Worm (Caenorhabditis elegans) whole organism, midembryonic: ENCODE measurements around the gene scl-8.
A peak's percentile ranks its signal among the peaks of the same experiment; 100 is the strongest.

ENCODE experiments used
- T22C8.4 ChIP-seq: fragments of 200-800 bp; sonication (Bioruptor generic); IDR thresholded peaks from 2 replicates; pipeline ENCODE4 v1.3.6; 2022; ENCODE audit warnings: missing genetic modification characterization, missing compliant biosample characterization
- cog-1 ChIP-seq: sonication (generic microtip); optimal IDR thresholded peaks from 2 replicates; lab custom pipeline; 2016; ENCODE audit warnings: missing genetic modification characterization, missing compliant biosample characterization
- flt-1 ChIP-seq: fragments of 200-800 bp; sonication (Bioruptor generic); IDR thresholded peaks from 2 replicates; pipeline ENCODE4 v1.3.6; 2022; ENCODE audit warnings: missing genetic modification characterization, missing compliant biosample characterization
- klf-2 ChIP-seq: fragments of 200-800 bp; sonication (Bioruptor generic); conservative IDR thresholded peaks from 2 replicates; pipeline ENCODE4 v1.3.6; 2022; ENCODE audit warnings: missing genetic modification reagents, missing genetic modification characterization, missing compliant biosample characterization
- med-1 ChIP-seq: sonication (generic microtip); optimal IDR thresholded peaks from 2 replicates; lab custom pipeline; 2017; ENCODE audit warnings: missing genetic modification characterization, mild to moderate bottlenecking, missing compliant biosample characterization, antibody characterized with exemption, missing genetic modification reagents; ENCODE audit not compliant: insufficient read depth
- ref-1 ChIP-seq: fragments of 200-800 bp; sonication (Bioruptor generic); conservative IDR thresholded peaks from 2 replicates; pipeline ENCODE4 v1.3.6; 2022; ENCODE audit warnings: missing genetic modification reagents, missing genetic modification characterization, missing compliant biosample characterization
- tab-1 ChIP-seq: fragments of 200-800 bp; sonication (Bioruptor generic); IDR thresholded peaks from 2 replicates; pipeline ENCODE4 v1.3.6; 2022; ENCODE audit warnings: missing genetic modification characterization, missing compliant biosample characterization
- ztf-23 ChIP-seq: fragments of 200-800 bp; sonication (Bioruptor generic); IDR thresholded peaks from 2 replicates; pipeline ENCODE4 v1.3.6; 2022; ENCODE audit warnings: missing genetic modification reagents, missing genetic modification characterization, missing compliant biosample characterization
- ztf-29 ChIP-seq: fragments of 200-800 bp; sonication (Bioruptor generic); IDR thresholded peaks from 2 replicates; pipeline ENCODE4 v1.3.6; 2022; ENCODE audit warnings: missing genetic modification reagents, missing genetic modification characterization, missing compliant biosample characterization

Gene scl-8

ce11 chrIV:13033516-13033915 is 38.0 kb upstream of the scl-8 start:
- TF ChIP-seq ztf-23 (GFP tag; lab: Robert Waterston, UW), result no peak
- no peak for TF ChIP-seq cog-1
- TF ChIP-seq ztf-29 (GFP tag; lab: Robert Waterston, UW), result no peak
- TF ChIP-seq T22C8.4 (GFP tag; lab: Robert Waterston, UW), result no peak
- no peak for TF ChIP-seq med-1 (GFP tag; lab: Kevin White, UChicago)
- TF ChIP-seq tab-1 (GFP tag; lab: Robert Waterston, UW), result no peak
- TF ChIP-seq ref-1 (GFP tag; lab: Robert Waterston, UW), result no peak
- no peak for TF ChIP-seq flt-1 (GFP tag; lab: Robert Waterston, UW)
- TF ChIP-seq klf-2 (GFP tag; lab: Robert Waterston, UW), result no peak

ce11 chrIV:13035302-13035701 is 36.2 kb upstream of the scl-8 start:
- no peak for TF ChIP-seq ref-1 (GFP tag; lab: Robert Waterston, UW)
- no peak for TF ChIP-seq flt-1 (GFP tag; lab: Robert Waterston, UW)
- TF ChIP-seq T22C8.4 (GFP tag; lab: Robert Waterston, UW), result no peak
- TF ChIP-seq ztf-23 (GFP tag; lab: Robert Waterston, UW), result no peak
- no peak for TF ChIP-seq klf-2 (GFP tag; lab: Robert Waterston, UW)
- TF ChIP-seq cog-1, result no peak
- no peak for TF ChIP-seq ztf-29 (GFP tag; lab: Robert Waterston, UW)
- no peak for TF ChIP-seq med-1 (GFP tag; lab: Kevin White, UChicago)
- TF ChIP-seq tab-1 (GFP tag; lab: Robert Waterston, UW), result no peak

- TF ChIP-seq tab-1 (GFP tag; lab: Robert Waterston, UW), result no peak
- TF ChIP-seq ref-1 (GFP tag; lab: Robert Waterston, UW), result no peak
- peak; percentile 32; the same call in 1 of the 2 replicates for TF ChIP-seq flt-1 (GFP tag; lab: Robert Waterston, UW)
Observed at ce11 chrIV:13036835-13037234, 34.7 kb upstream of the scl-8 start.

- TF ChIP-seq flt-1 (GFP tag; lab: Robert Waterston, UW) (no peak), klf-2 (GFP tag; lab: Robert Waterston, UW) (no peak), ztf-23 (GFP tag; lab: Robert Waterston, UW) (no peak), ztf-29 (GFP tag; lab: Robert Waterston, UW) (no peak), T22C8.4 (GFP tag; lab: Robert Waterston, UW) (no peak), ref-1 (GFP tag; lab: Robert Waterston, UW) (no peak), cog-1 (no peak), med-1 (GFP tag; lab: Kevin White, UChicago) (no peak), tab-1 (GFP tag; lab: Robert Waterston, UW) (no peak)
Observed at ce11 chrIV:13038888-13039287, 32.7 kb upstream of the scl-8 start, which contains the start of gene F49E11.2. F49E11.2 (minus strand) TSS chrIV:13038988.

ce11 chrIV:13041486-13041885 is 30.1 kb upstream of the scl-8 start:
- TF ChIP-seq ref-1 (GFP tag; lab: Robert Waterston, UW), result no peak
- no peak for TF ChIP-seq flt-1 (GFP tag; lab: Robert Waterston, UW)
- no peak for TF ChIP-seq ztf-29 (GFP tag; lab: Robert Waterston, UW)
- TF ChIP-seq cog-1, result no peak

- TF ChIP-seq cog-1 (no peak), ref-1 (GFP tag; lab: Robert Waterston, UW) (no peak), med-1 (GFP tag; lab: Kevin White, UChicago) (no peak), T22C8.4 (GFP tag; lab: Robert Waterston, UW) (no peak), tab-1 (GFP tag; lab: Robert Waterston, UW) (no peak), ztf-29 (GFP tag; lab: Robert Waterston, UW) (no peak), klf-2 (GFP tag; lab: Robert Waterston, UW) (no peak), flt-1 (GFP tag; lab: Robert Waterston, UW) (no peak), ztf-23 (GFP tag; lab: Robert Waterston, UW) (no peak)
Observed at ce11 chrIV:13042091-13042490, 29.5 kb upstream of the scl-8 start, which contains the start of gene amt-2. amt-2 (plus strand) TSS chrIV:13042391.

- TF ChIP-seq med-1 (GFP tag; lab: Kevin White, UChicago), result no peak
- no peak for TF ChIP-seq T22C8.4 (GFP tag; lab: Robert Waterston, UW)
- no peak for TF ChIP-seq flt-1 (GFP tag; lab: Robert Waterston, UW)
- no peak for TF ChIP-seq klf-2 (GFP tag; lab: Robert Waterston, UW)
- TF ChIP-seq cog-1, result no peak
- no peak for TF ChIP-seq tab-1 (GFP tag; lab: Robert Waterston, UW)
- no peak for TF ChIP-seq ref-1 (GFP tag; lab: Robert Waterston, UW)
- TF ChIP-seq ztf-29 (GFP tag; lab: Robert Waterston, UW), result no peak
- TF ChIP-seq ztf-23 (GFP tag; lab: Robert Waterston, UW), result no peak
Observed at ce11 chrIV:13044980-13045379, 26.6 kb upstream of the scl-8 start.

- TF ChIP-seq med-1 (GFP tag; lab: Kevin White, UChicago), result no peak
- no peak for TF ChIP-seq ztf-29 (GFP tag; lab: Robert Waterston, UW)
- TF ChIP-seq cog-1, result no peak
- no peak for TF ChIP-seq T22C8.4 (GFP tag; lab: Robert Waterston, UW)
- TF ChIP-seq ref-1 (GFP tag; lab: Robert Waterston, UW), result no peak
- TF ChIP-seq tab-1 (GFP tag; lab: Robert Waterston, UW), result no peak
Observed at ce11 chrIV:13046848-13047247, 24.7 kb upstream of the scl-8 start, which contains the start of gene scl-9. scl-9 (plus strand) TSS chrIV:13047148.

ce11 chrIV:13048157-13048556 is 23.4 kb upstream of the scl-8 start, which contains the start of gene scl-10:
scl-10 (plus strand) TSS chrIV:13048457.
- TF ChIP-seq cog-1, result no peak
- TF ChIP-seq klf-2 (GFP tag; lab: Robert Waterston, UW), result no peak
- no peak for TF ChIP-seq T22C8.4 (GFP tag; lab: Robert Waterston, UW)

ce11 chrIV:13051073-13051472 is 20.5 kb upstream of the scl-8 start, which contains the start of gene scl-11:
scl-11 (plus strand) TSS chrIV:13051373.
- TF ChIP-seq T22C8.4 (GFP tag; lab: Robert Waterston, UW), result no peak
- TF ChIP-seq flt-1 (GFP tag; lab: Robert Waterston, UW), result no peak
- TF ChIP-seq tab-1 (GFP tag; lab: Robert Waterston, UW), result no peak
- no peak for TF ChIP-seq cog-1
- no peak for TF ChIP-seq klf-2 (GFP tag; lab: Robert Waterston, UW)
- no peak for TF ChIP-seq ztf-29 (GFP tag; lab: Robert Waterston, UW)
- TF ChIP-seq ref-1 (GFP tag; lab: Robert Waterston, UW), result no peak
- TF ChIP-seq med-1 (GFP tag; lab: Kevin White, UChicago), result no peak
- no peak for TF ChIP-seq ztf-23 (GFP tag; lab: Robert Waterston, UW)
